Worm (Caenorhabditis elegans) whole organism, L4 larva: ENCODE measurements around the gene F14B8.6.

Experiments
- D1046.2 ChIP-seq: fragments of 200-800 bp; sonication (Bioruptor generic); IDR thresholded peaks from 2 replicates; pipeline ENCODE4 v1.3.6; 2022; ENCODE audit warnings: missing genetic modification characterization, missing compliant biosample characterization
- F37D6.2 ChIP-seq: sonication (generic microtip); optimal IDR thresholded peaks from 2 replicates; lab custom pipeline; 2016; ENCODE audit warnings: mild to moderate bottlenecking, missing genetic modification characterization, missing compliant biosample characterization
- aha-1 ChIP-seq: fragments of 150-350 bp; peaks from one replicate; lab custom pipeline; 2014; ENCODE audit warnings: missing biosample characterization, missing genetic modification characterization
- aly-2 ChIP-seq: sonication (generic microtip); optimal IDR thresholded peaks from 2 replicates; lab custom pipeline; 2018; ENCODE audit warnings: missing biosample characterization, missing genetic modification characterization
- ceh-44 ChIP-seq: fragments of 200-800 bp; sonication (Bioruptor generic); IDR thresholded peaks from 2 replicates; pipeline ENCODE4 v1.3.6; 2022; ENCODE audit warnings: missing genetic modification reagents, missing genetic modification characterization, missing compliant biosample characterization
- daf-16 ChIP-seq, 3 experiments: sonication (generic microtip); optimal IDR thresholded peaks; 2 replicates each; lab custom pipeline; 2016 to 2017; ENCODE audit warnings: missing genetic modification characterization in 3 of 3, missing genetic modification reagents in 3 of 3, mild to moderate bottlenecking in 2 of 3, missing compliant biosample characterization in 2 of 3, missing biosample characterization in 1 of 3, moderate library complexity in 1 of 3
- dve-1 ChIP-seq: sonication (generic microtip); optimal IDR thresholded peaks from 2 replicates; lab custom pipeline; 2017; ENCODE audit warnings: antibody characterized with exemption, mild to moderate bottlenecking, missing genetic modification characterization, missing compliant biosample characterization; ENCODE audit not compliant: insufficient read depth
- gei-8 ChIP-seq: fragments of 200-800 bp; sonication (Bioruptor generic); optimal IDR thresholded peaks from 2 replicates; lab custom pipeline; 2018; ENCODE audit warnings: mild to moderate bottlenecking, missing genetic modification characterization, missing compliant biosample characterization
- hlh-11 ChIP-seq: fragments of 200-800 bp; sonication (Bioruptor generic); optimal IDR thresholded peaks from 2 replicates; lab custom pipeline; 2018; ENCODE audit warnings: mild to moderate bottlenecking, missing genetic modification characterization, missing compliant biosample characterization
- hlh-30 ChIP-seq: sonication (generic microtip); optimal IDR thresholded peaks from 2 replicates; lab custom pipeline; 2017; ENCODE audit warnings: antibody characterized with exemption, mild to moderate bottlenecking, missing genetic modification characterization, missing compliant biosample characterization; ENCODE audit not compliant: insufficient read depth
- lin-13 ChIP-seq: fragments of 150-350 bp; optimal IDR thresholded peaks from 2 replicates; lab custom pipeline; 2014; ENCODE audit warnings: missing biosample characterization, missing genetic modification reagents, missing genetic modification characterization
- lin-29 ChIP-seq: fragments of 200-800 bp; sonication (Bioruptor generic); IDR thresholded peaks from 2 replicates; pipeline ENCODE4 v1.3.6; 2022; ENCODE audit warnings: missing genetic modification reagents, missing genetic modification characterization, missing compliant biosample characterization
- lin-38 ChIP-seq: fragments of 200-800 bp; sonication (Bioruptor generic); IDR thresholded peaks from 2 replicates; pipeline ENCODE4 v1.3.6; 2022; ENCODE audit warnings: missing genetic modification reagents, missing genetic modification characterization, missing compliant biosample characterization
- lsy-2 ChIP-seq, 2 experiments: fragments of 150-350 bp in 1 of 2; sonication (generic microtip) in 1 of 2; optimal IDR thresholded peaks; 2 replicates each; lab custom pipeline; 2014 to 2017; ENCODE audit warnings: missing biosample characterization in 2 of 2, missing genetic modification characterization in 2 of 2
- mdl-1 ChIP-seq, 2 experiments: fragments of 150-350 bp in 1 of 2; sonication (generic microtip) in 1 of 2; optimal IDR thresholded peaks; 2 replicates each; lab custom pipeline; 2014 to 2017; ENCODE audit warnings: missing biosample characterization in 2 of 2, missing genetic modification characterization in 2 of 2
- mdt-29 ChIP-seq: fragments of 200-800 bp; sonication (Bioruptor generic); IDR thresholded peaks from 2 replicates; pipeline ENCODE4 v1.3.6; 2022; ENCODE audit warnings: missing genetic modification reagents, missing genetic modification characterization, missing compliant biosample characterization
- mep-1 ChIP-seq: fragments of 150-350 bp; sonication (generic microtip); optimal IDR thresholded peaks from 3 replicates; lab custom pipeline; 2014; ENCODE audit warnings: missing biosample characterization, missing genetic modification characterization
- nhr-102 ChIP-seq: sonication (generic microtip); optimal IDR thresholded peaks from 2 replicates; lab custom pipeline; 2016; ENCODE audit warnings: mild to moderate bottlenecking, missing genetic modification characterization, moderate library complexity, missing compliant biosample characterization
- nhr-237 ChIP-seq: sonication (generic microtip); optimal IDR thresholded peaks from 2 replicates; lab custom pipeline; 2017; ENCODE audit warnings: missing biosample characterization, missing genetic modification characterization
- nhr-28 ChIP-seq: fragments of 150-350 bp; optimal IDR thresholded peaks from 2 replicates; lab custom pipeline; 2014; ENCODE audit warnings: missing biosample characterization, missing genetic modification characterization
- nhr-6 ChIP-seq: fragments of 150-350 bp; optimal IDR thresholded peaks from 2 replicates; lab custom pipeline; 2014; ENCODE audit warnings: missing biosample characterization, missing genetic modification characterization
- nhr-76 ChIP-seq: fragments of 150-350 bp; optimal IDR thresholded peaks from 2 replicates; lab custom pipeline; 2014; ENCODE audit warnings: missing biosample characterization, missing genetic modification characterization
- nhr-77 ChIP-seq: fragments of 150-350 bp; optimal IDR thresholded peaks from 2 replicates; lab custom pipeline; 2014; ENCODE audit warnings: missing biosample characterization, missing genetic modification characterization
- pha-4 ChIP-seq, 2 experiments: fragments of 150-350 bp in 1 of 2; fragments of 200-800 bp in 1 of 2; sonication (Bioruptor generic) in 1 of 2; IDR thresholded peaks in 1 of 2; optimal IDR thresholded peaks in 1 of 2; 2 replicates each; pipeline versions ENCODE4 v1.3.6 to Lab custom; 2014 to 2022; ENCODE audit warnings: missing genetic modification characterization in 2 of 2, missing genetic modification reagents in 2 of 2, missing biosample characterization in 1 of 2, missing compliant biosample characterization in 1 of 2
- php-3 ChIP-seq: fragments of 200-800 bp; sonication (Bioruptor generic); IDR thresholded peaks from 2 replicates; pipeline ENCODE4 v1.3.6; 2022; ENCODE audit warnings: missing genetic modification reagents, missing genetic modification characterization, missing compliant biosample characterization
- rbr-2 ChIP-seq: sonication (generic microtip); optimal IDR thresholded peaks from 2 replicates; lab custom pipeline; 2016; ENCODE audit warnings: missing genotype, missing genetic modification characterization, missing compliant biosample characterization
- saeg-2 ChIP-seq: fragments of 200-800 bp; sonication (Bioruptor generic); IDR thresholded peaks from 2 replicates; pipeline ENCODE4 v1.3.6; 2022; ENCODE audit warnings: missing genetic modification reagents, missing genetic modification characterization, missing compliant biosample characterization
- set-16 ChIP-seq: fragments of 200-800 bp; sonication (Bioruptor generic); IDR thresholded peaks from 2 replicates; pipeline ENCODE4 v1.3.6; 2022; ENCODE audit warnings: missing genetic modification reagents, missing genetic modification characterization, missing compliant biosample characterization
- skn-1 ChIP-seq: fragments of 150-350 bp; optimal IDR thresholded peaks from 2 replicates; lab custom pipeline; 2014; ENCODE audit warnings: missing biosample characterization, missing genetic modification characterization
- unc-62 ChIP-seq, 3 experiments: fragments of 150-350 bp in 1 of 3; sonication (generic microtip); optimal IDR thresholded peaks in 2 of 3; peaks in 1 of 3; 1 replicate in 1 of 3; 2 replicates in 2 of 3; lab custom pipeline; 2014 to 2017; ENCODE audit warnings: missing biosample characterization in 3 of 3, missing genetic modification characterization in 3 of 3, missing genetic modification reagents in 3 of 3, missing genotype in 1 of 3
- zfp-3 ChIP-seq: fragments of 200-800 bp; sonication (Bioruptor generic); conservative IDR thresholded peaks from 2 replicates; pipeline ENCODE4 v1.3.6; 2022; ENCODE audit warnings: missing genetic modification reagents, missing genetic modification characterization, missing compliant biosample characterization

Gene F14B8.6

ce11 chrX:6940775-6941174, 8.6 kb upstream of the F14B8.6 start:
- TF ChIP-seq ceh-44 (GFP tag; lab: Robert Waterston, UW) (no peak), unc-62 (GFP tag; optimal IDR thresholded peaks at IDR 0.05 in 1 of 2; lab: Kevin White, UChicago) (peak in 1 of 2 experiments; percentile 97), unc-62 (tag; optimal IDR thresholded peaks at IDR 0.05; lab: Kevin White, UChicago) (no peak), F37D6.2 (no peak), dve-1 (no peak)

ce11 chrX:6939917-6940316, 7.7 kb upstream of the F14B8.6 start, which contains the start of gene C16E9.1:
TSS of gene C16E9.1 (plus strand) at chrX:6940217.
- TF ChIP-seq aly-2 (no peak), ceh-44 (GFP tag; lab: Robert Waterston, UW) (no peak), saeg-2 (GFP tag; lab: Robert Waterston, UW) (no peak), lin-13 (GFP tag; lab: Kevin White, UChicago) (no peak), nhr-102 (no peak), nhr-76 (no peak), lin-29 (no peak), gei-8 (no peak), D1046.2 (GFP tag; lab: Robert Waterston, UW) (no peak)

DNA sequence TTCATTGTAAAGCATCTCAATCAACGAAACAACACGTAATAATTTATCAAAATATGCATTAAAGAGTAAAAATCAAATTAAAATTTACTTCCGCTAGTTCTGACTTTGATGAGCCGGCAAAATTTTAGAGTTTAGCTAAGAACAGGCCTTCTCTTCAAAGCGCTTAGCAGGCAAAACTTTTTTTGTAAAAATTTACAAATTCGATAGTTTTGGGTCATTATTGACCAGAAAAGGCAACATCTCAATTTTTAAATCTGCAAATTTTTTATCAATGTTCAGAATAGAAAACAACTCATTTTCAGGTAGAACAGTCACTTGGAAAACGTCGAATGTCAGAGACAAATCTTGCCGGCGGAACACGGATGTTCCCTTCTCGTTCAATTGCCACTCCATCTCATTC, 5.5 kb upstream of the F14B8.6 start:
- TF ChIP-seq nhr-6 (tag; lab: Kevin White, UChicago) (no peak), skn-1 (no peak), mdl-1 (tag; optimal IDR thresholded peaks at IDR 0.05; lab: Kevin White, UChicago) (no peak), php-3 (GFP tag; lab: Robert Waterston, UW) (no peak), unc-62 (GFP tag; optimal IDR thresholded peaks at IDR 0.05 in 1 of 2; lab: Kevin White, UChicago) (peak in 1 of 2 experiments; percentile 93), unc-62 (tag; optimal IDR thresholded peaks at IDR 0.05; lab: Kevin White, UChicago) (no peak), aha-1 (tag; lab: Kevin White, UChicago) (peak; percentile 8)

ce11 chrX:6935430-6935829, 3.2 kb upstream of the F14B8.6 start, which contains the start of gene C16E9.2:
TSS of gene C16E9.2 (plus strand) at chrX:6935730.
- TF ChIP-seq unc-62 (GFP tag; optimal IDR thresholded peaks at IDR 0.05 in 1 of 2; lab: Kevin White, UChicago) (peak in 1 of 2 experiments; percentile 35), unc-62 (tag; optimal IDR thresholded peaks at IDR 0.05; lab: Kevin White, UChicago) (no peak), nhr-237 (tag; lab: Kevin White, UChicago) (no peak), nhr-28 (tag; lab: Kevin White, UChicago) (no peak), gei-8 (no peak)

ce11 chrX:6934453-6934852, 2.2 kb upstream of the F14B8.6 start:
- peak; percentile 52 for TF ChIP-seq nhr-77 (tag; lab: Kevin White, UChicago)
- TF ChIP-seq dve-1 = peak; percentile 53
- peak; percentile 9 for TF ChIP-seq rbr-2
- peak; percentile 40 for TF ChIP-seq hlh-11 (tag; lab: Kevin White, UChicago)
- TF ChIP-seq hlh-30 (tag; lab: Kevin White, UChicago) = peak; percentile 72
- TF ChIP-seq nhr-28 (tag; lab: Kevin White, UChicago) = peak; percentile 47
- TF ChIP-seq aha-1 (tag; lab: Kevin White, UChicago) = peak; percentile 78
- no peak for TF ChIP-seq lin-38
- TF ChIP-seq zfp-3 = no peak
- TF ChIP-seq pha-4 (GFP tag; IDR thresholded peaks at IDR 0.05; lab: Robert Waterston, UW) = no peak
- TF ChIP-seq pha-4 (tag; optimal IDR thresholded peaks at IDR 0.05; lab: Kevin White, UChicago) = peak; percentile 74
- TF ChIP-seq unc-62 (GFP tag; optimal IDR thresholded peaks at IDR 0.05 in 1 of 2; lab: Kevin White, UChicago) = peak in 1 of 2 experiments; percentile 46
- TF ChIP-seq unc-62 (tag; optimal IDR thresholded peaks at IDR 0.05; lab: Kevin White, UChicago) = no peak
- peak in 1 of 2 experiments; percentile 85 for TF ChIP-seq daf-16 (GFP tag; optimal IDR thresholded peaks at IDR 0.05; lab: Kevin White, UChicago)
- TF ChIP-seq daf-16 (tag; optimal IDR thresholded peaks at IDR 0.05; lab: Kevin White, UChicago) = peak; percentile 96
- no peak for TF ChIP-seq mdt-29 (GFP tag; lab: Robert Waterston, UW)
- TF ChIP-seq lsy-2 (tag; optimal IDR thresholded peaks at IDR 0.05; lab: Kevin White, UChicago) = peak in 1 of 2 experiments; percentile 71
- peak in 1 of 2 experiments; percentile 33 for TF ChIP-seq mdl-1 (tag; optimal IDR thresholded peaks at IDR 0.05; lab: Kevin White, UChicago)
- no peak for TF ChIP-seq set-16 (GFP tag; lab: Robert Waterston, UW)
- TF ChIP-seq mep-1 (tag; lab: Kevin White, UChicago) = peak; percentile 51
